Worm (Caenorhabditis elegans) whole organism, L4 larva: ENCODE measurements around the gene srt-59.

Experiments
- D1046.2 ChIP-seq: fragments of 200-800 bp; sonication (Bioruptor generic); IDR thresholded peaks from 2 replicates; pipeline ENCODE4 v1.3.6; 2022; ENCODE audit warnings: missing genetic modification characterization, missing compliant biosample characterization
- F10B5.3 ChIP-seq: sonication (generic microtip); optimal IDR thresholded peaks from 2 replicates; lab custom pipeline; 2016; ENCODE audit warnings: mild to moderate bottlenecking, missing genetic modification characterization, missing compliant biosample characterization
- T26A8.4 ChIP-seq: fragments of 200-800 bp; sonication (Bioruptor generic); IDR thresholded peaks from 2 replicates; pipeline ENCODE4 v1.3.6; 2022; ENCODE audit warnings: missing genetic modification characterization, missing compliant biosample characterization
- Y48G9A.11 ChIP-seq: fragments of 200-800 bp; sonication (Bioruptor generic); IDR thresholded peaks from 2 replicates; pipeline ENCODE4 v1.3.6; 2022; ENCODE audit warnings: missing genetic modification reagents, missing genetic modification characterization, missing compliant biosample characterization
- aha-1 ChIP-seq: fragments of 150-350 bp; peaks from one replicate; lab custom pipeline; 2014; ENCODE audit warnings: missing biosample characterization, missing genetic modification characterization
- aly-2 ChIP-seq: sonication (generic microtip); optimal IDR thresholded peaks from 2 replicates; lab custom pipeline; 2018; ENCODE audit warnings: missing biosample characterization, missing genetic modification characterization
- ama-1 ChIP-seq: fragments of 150-350 bp; optimal IDR thresholded peaks from 2 replicates; lab custom pipeline; 2014; ENCODE audit warnings: inconsistent platforms, mixed read lengths
- arid-1 ChIP-seq: fragments of 200-800 bp; sonication (Bioruptor generic); conservative IDR thresholded peaks from 2 replicates; pipeline ENCODE4 v1.3.6; 2022; ENCODE audit warnings: missing genetic modification reagents, missing genetic modification characterization, missing compliant biosample characterization
- ceh-28 ChIP-seq: fragments of 150-350 bp; optimal IDR thresholded peaks from 2 replicates; lab custom pipeline; 2014; ENCODE audit warnings: missing biosample characterization, missing genetic modification reagents, missing genetic modification characterization
- ceh-44 ChIP-seq: fragments of 200-800 bp; sonication (Bioruptor generic); IDR thresholded peaks from 2 replicates; pipeline ENCODE4 v1.3.6; 2022; ENCODE audit warnings: missing genetic modification reagents, missing genetic modification characterization, missing compliant biosample characterization
- ceh-62 ChIP-seq: sonication (generic microtip); optimal IDR thresholded peaks from 2 replicates; lab custom pipeline; 2017; ENCODE audit warnings: missing biosample characterization, missing genetic modification characterization
- ces-1 ChIP-seq: fragments of 150-350 bp; sonication (generic microtip); optimal IDR thresholded peaks from 4 replicates; lab custom pipeline; 2014; ENCODE audit warnings: missing biosample characterization, missing genetic modification reagents, missing genetic modification characterization
- ctbp-1 ChIP-seq: fragments of 200-800 bp; sonication (Bioruptor generic); IDR thresholded peaks from 2 replicates; pipeline ENCODE4 v1.3.6; 2022; ENCODE audit warnings: missing genetic modification reagents, missing genetic modification characterization, missing compliant biosample characterization
- daf-16 ChIP-seq, 3 experiments: sonication (generic microtip); optimal IDR thresholded peaks; 2 replicates each; lab custom pipeline; 2016 to 2017; ENCODE audit warnings: missing genetic modification characterization in 3 of 3, missing genetic modification reagents in 3 of 3, mild to moderate bottlenecking in 2 of 3, missing compliant biosample characterization in 2 of 3, missing biosample characterization in 1 of 3, moderate library complexity in 1 of 3
- dmd-6 ChIP-seq: fragments of 200-800 bp; sonication (Bioruptor generic); IDR thresholded peaks from 2 replicates; pipeline ENCODE4 v1.3.6; 2022; ENCODE audit warnings: missing genetic modification reagents, missing genetic modification characterization, missing compliant biosample characterization
- duxl-1 ChIP-seq: sonication (generic microtip); optimal IDR thresholded peaks from 2 replicates; lab custom pipeline; 2016; ENCODE audit warnings: mild to moderate bottlenecking, missing genetic modification characterization, moderate library complexity, missing compliant biosample characterization; ENCODE audit not compliant: poor library complexity
- egl-27 ChIP-seq: sonication (generic microtip); optimal IDR thresholded peaks from 3 replicates; lab custom pipeline; 2017; ENCODE audit warnings: missing biosample characterization, missing genetic modification reagents, missing genetic modification characterization
- egl-43 ChIP-seq: fragments of 200-800 bp; sonication (Bioruptor generic); IDR thresholded peaks from 2 replicates; pipeline ENCODE4 v1.3.6; 2022; ENCODE audit warnings: missing genetic modification reagents, missing genetic modification characterization, missing compliant biosample characterization
- fos-1 ChIP-seq: fragments of 150-350 bp; optimal IDR thresholded peaks from 2 replicates; lab custom pipeline; 2014; ENCODE audit warnings: missing biosample characterization, missing genetic modification characterization
- hlh-30 ChIP-seq: sonication (generic microtip); optimal IDR thresholded peaks from 2 replicates; lab custom pipeline; 2017; ENCODE audit warnings: antibody characterized with exemption, mild to moderate bottlenecking, missing genetic modification characterization, missing compliant biosample characterization; ENCODE audit not compliant: insufficient read depth
- lim-7 ChIP-seq: fragments of 200-800 bp; sonication (Bioruptor generic); IDR thresholded peaks from 2 replicates; pipeline ENCODE4 v1.3.6; 2022; ENCODE audit warnings: missing genetic modification characterization, missing compliant biosample characterization
- mdl-1 ChIP-seq, 2 experiments: fragments of 150-350 bp in 1 of 2; sonication (generic microtip) in 1 of 2; optimal IDR thresholded peaks; 2 replicates each; lab custom pipeline; 2014 to 2017; ENCODE audit warnings: missing biosample characterization in 2 of 2, missing genetic modification characterization in 2 of 2
- mdt-29 ChIP-seq: fragments of 200-800 bp; sonication (Bioruptor generic); IDR thresholded peaks from 2 replicates; pipeline ENCODE4 v1.3.6; 2022; ENCODE audit warnings: missing genetic modification reagents, missing genetic modification characterization, missing compliant biosample characterization
- mep-1 ChIP-seq: fragments of 150-350 bp; sonication (generic microtip); optimal IDR thresholded peaks from 3 replicates; lab custom pipeline; 2014; ENCODE audit warnings: missing biosample characterization, missing genetic modification characterization
- mxl-3 ChIP-seq: fragments of 200-800 bp; sonication (Bioruptor generic); optimal IDR thresholded peaks from 2 replicates; lab custom pipeline; 2018; ENCODE audit warnings: mild to moderate bottlenecking, missing genetic modification characterization, missing compliant biosample characterization
- nhr-41 ChIP-seq: fragments of 200-800 bp; sonication (Bioruptor generic); IDR thresholded peaks from 2 replicates; pipeline ENCODE4 v1.3.6; 2022; ENCODE audit warnings: missing genetic modification reagents, missing genetic modification characterization, missing compliant biosample characterization
- nhr-77 ChIP-seq: fragments of 150-350 bp; optimal IDR thresholded peaks from 2 replicates; lab custom pipeline; 2014; ENCODE audit warnings: missing biosample characterization, missing genetic modification characterization
- pha-4 ChIP-seq, 2 experiments: fragments of 150-350 bp in 1 of 2; fragments of 200-800 bp in 1 of 2; sonication (Bioruptor generic) in 1 of 2; IDR thresholded peaks in 1 of 2; optimal IDR thresholded peaks in 1 of 2; 2 replicates each; pipeline versions ENCODE4 v1.3.6 to Lab custom; 2014 to 2022; ENCODE audit warnings: missing genetic modification characterization in 2 of 2, missing genetic modification reagents in 2 of 2, missing biosample characterization in 1 of 2, missing compliant biosample characterization in 1 of 2
- saeg-2 ChIP-seq: fragments of 200-800 bp; sonication (Bioruptor generic); IDR thresholded peaks from 2 replicates; pipeline ENCODE4 v1.3.6; 2022; ENCODE audit warnings: missing genetic modification reagents, missing genetic modification characterization, missing compliant biosample characterization
- set-16 ChIP-seq: fragments of 200-800 bp; sonication (Bioruptor generic); IDR thresholded peaks from 2 replicates; pipeline ENCODE4 v1.3.6; 2022; ENCODE audit warnings: missing genetic modification reagents, missing genetic modification characterization, missing compliant biosample characterization
- skn-1 ChIP-seq: fragments of 150-350 bp; optimal IDR thresholded peaks from 2 replicates; lab custom pipeline; 2014; ENCODE audit warnings: missing biosample characterization, missing genetic modification characterization
- zfp-2 ChIP-seq: sonication (generic microtip); optimal IDR thresholded peaks from 2 replicates; lab custom pipeline; 2016; ENCODE audit warnings: mild to moderate bottlenecking, missing genetic modification characterization, missing compliant biosample characterization
- zfp-3 ChIP-seq: fragments of 200-800 bp; sonication (Bioruptor generic); conservative IDR thresholded peaks from 2 replicates; pipeline ENCODE4 v1.3.6; 2022; ENCODE audit warnings: missing genetic modification reagents, missing genetic modification characterization, missing compliant biosample characterization
- zip-11 ChIP-seq: fragments of 200-800 bp; sonication (Bioruptor generic); IDR thresholded peaks from 2 replicates; pipeline ENCODE4 v1.3.6; 2022; ENCODE audit warnings: missing genetic modification characterization, missing compliant biosample characterization

srt-59 gene

DNA sequence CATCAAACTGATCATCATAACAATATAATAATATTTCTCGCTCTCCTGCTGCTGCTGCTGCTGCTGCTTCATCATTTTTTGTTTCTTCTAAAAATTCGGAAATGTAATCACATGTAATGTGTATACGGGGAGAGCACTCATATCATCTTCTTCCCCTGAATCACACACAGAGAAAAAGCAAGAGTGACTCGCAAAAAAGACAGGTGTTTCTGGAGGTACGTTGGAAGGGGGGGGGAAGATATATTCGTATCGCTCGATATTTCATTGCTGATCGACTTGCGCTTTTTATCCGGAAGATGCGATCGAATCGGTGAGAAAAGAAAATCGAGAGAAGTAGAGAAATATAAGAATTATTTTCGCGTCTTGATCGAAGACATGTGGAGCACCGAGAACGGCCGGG, 6.1 kb upstream of the srt-59 start:
- TF ChIP-seq pha-4 (GFP tag; IDR thresholded peaks at IDR 0.05; lab: Robert Waterston, UW) (no peak), pha-4 (tag; optimal IDR thresholded peaks at IDR 0.05; lab: Kevin White, UChicago) (no peak), duxl-1 (tag; lab: Kevin White, UChicago) (no peak), hlh-30 (tag; lab: Kevin White, UChicago) (peak; percentile 20), daf-16 (GFP tag; optimal IDR thresholded peaks at IDR 0.05; lab: Kevin White, UChicago) (peak in 1 of 2 experiments; percentile 20), daf-16 (tag; optimal IDR thresholded peaks at IDR 0.05; lab: Kevin White, UChicago) (no peak), aly-2 (tag; lab: Kevin White, UChicago) (no peak), ceh-44 (GFP tag; lab: Robert Waterston, UW) (no peak)

DNA sequence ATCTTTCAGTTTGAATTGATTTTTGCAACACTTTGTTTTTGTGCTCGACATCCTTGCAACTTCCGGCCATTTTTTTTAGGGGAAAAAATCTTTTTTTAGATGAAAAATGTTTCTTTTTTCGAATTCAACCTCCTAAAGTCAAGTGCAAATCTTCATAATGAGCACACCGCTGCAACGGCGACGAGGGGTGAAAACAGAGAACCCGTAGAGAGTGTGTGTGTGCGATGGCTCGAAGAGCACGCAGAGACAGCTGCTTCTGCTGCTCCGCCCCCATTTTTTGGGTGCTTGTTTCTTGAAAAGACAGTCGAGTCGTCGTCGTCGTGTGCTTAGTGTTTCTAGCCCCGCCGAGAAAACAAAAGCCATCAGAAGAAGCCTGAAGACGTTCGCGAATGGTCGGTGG, 4.6 kb upstream of the srt-59 start, which contains the start of gene inx-18:
Gene inx-18 (plus strand): TSS at position 301 of the 400 bp plus-strand sequence.
- no peak for TF ChIP-seq mxl-3
- no peak for TF ChIP-seq egl-27 (tag; lab: Kevin White, UChicago)
- no peak for TF ChIP-seq F10B5.3 (tag; lab: Kevin White, UChicago)
- TF ChIP-seq D1046.2 (GFP tag; lab: Robert Waterston, UW): 0 out of 2 replicates have a peak, but pooled peaks have one; percentile 52
- TF ChIP-seq lim-7 (GFP tag; lab: Robert Waterston, UW): no peak
- TF ChIP-seq zfp-2 (tag; lab: Kevin White, UChicago): no peak
- TF ChIP-seq aha-1 (tag; lab: Kevin White, UChicago): peak; percentile 41

DNA sequence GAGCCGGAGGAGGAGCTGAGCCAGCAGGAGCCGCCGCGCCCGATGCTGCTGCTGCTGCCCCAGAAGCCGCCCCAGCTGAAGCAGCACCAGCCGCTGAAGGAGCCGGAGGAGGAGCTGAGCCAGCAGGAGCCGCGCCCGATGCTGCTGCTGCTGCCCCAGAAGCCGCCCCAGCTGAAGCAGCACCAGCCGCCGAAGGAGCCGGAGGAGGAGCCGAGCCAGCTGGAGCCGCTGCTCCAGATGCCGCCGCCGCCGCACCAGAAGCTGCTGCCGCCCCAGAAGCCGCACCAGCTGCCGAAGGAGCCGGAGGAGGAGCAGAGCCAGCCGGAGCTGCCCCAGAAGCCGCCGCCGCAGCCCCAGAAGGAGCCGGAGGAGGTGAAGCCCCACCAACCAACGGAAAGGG, 3.9 kb upstream of the srt-59 start:
- 0 out of 2 replicates have a peak, but pooled peaks have one; percentile 36 for TF ChIP-seq Y48G9A.11 (GFP tag; lab: Robert Waterston, UW)
- no peak for TF ChIP-seq F10B5.3 (tag; lab: Kevin White, UChicago)
- TF ChIP-seq mdt-29 (GFP tag; lab: Robert Waterston, UW): no peak
- TF ChIP-seq set-16: peak; percentile 99
- TF ChIP-seq ctbp-1 (GFP tag; lab: Robert Waterston, UW): no peak
- 0 out of 2 replicates have a peak, but pooled peaks have one; percentile 28 for TF ChIP-seq nhr-41
- peak; percentile 99; the same call in 1 of the 2 replicates for TF ChIP-seq pha-4 (GFP tag; IDR thresholded peaks at IDR 0.05; lab: Robert Waterston, UW)
- no peak for TF ChIP-seq pha-4 (tag; optimal IDR thresholded peaks at IDR 0.05; lab: Kevin White, UChicago)
- TF ChIP-seq egl-43: 0 out of 2 replicates have a peak, but pooled peaks have one; percentile 47

DNA sequence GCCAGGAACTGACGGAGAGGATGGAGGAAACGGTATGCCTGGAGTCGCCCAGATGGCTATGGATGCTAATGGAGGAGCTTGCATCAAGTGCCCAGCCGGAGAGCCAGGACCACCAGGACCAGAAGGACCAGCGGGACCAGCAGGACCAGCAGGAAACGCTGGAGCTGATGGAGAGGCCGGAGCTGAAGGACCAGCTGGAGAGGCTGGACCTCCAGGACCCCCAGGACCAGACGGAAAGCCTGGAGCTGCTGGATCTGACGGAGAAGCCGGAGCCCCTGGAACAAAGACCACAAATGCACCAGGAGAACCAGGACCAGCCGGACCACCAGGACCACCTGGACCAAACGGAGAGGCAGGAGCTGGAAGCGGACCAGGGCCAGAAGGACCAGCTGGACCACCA, 3.3 kb upstream of the srt-59 start:
- TF ChIP-seq hlh-30 (tag; lab: Kevin White, UChicago) (no peak), skn-1 (tag; lab: Kevin White, UChicago) (no peak), set-16 (peak; percentile 64), ceh-62 (tag; lab: Kevin White, UChicago) (no peak), egl-27 (tag; lab: Kevin White, UChicago) (no peak)

DNA sequence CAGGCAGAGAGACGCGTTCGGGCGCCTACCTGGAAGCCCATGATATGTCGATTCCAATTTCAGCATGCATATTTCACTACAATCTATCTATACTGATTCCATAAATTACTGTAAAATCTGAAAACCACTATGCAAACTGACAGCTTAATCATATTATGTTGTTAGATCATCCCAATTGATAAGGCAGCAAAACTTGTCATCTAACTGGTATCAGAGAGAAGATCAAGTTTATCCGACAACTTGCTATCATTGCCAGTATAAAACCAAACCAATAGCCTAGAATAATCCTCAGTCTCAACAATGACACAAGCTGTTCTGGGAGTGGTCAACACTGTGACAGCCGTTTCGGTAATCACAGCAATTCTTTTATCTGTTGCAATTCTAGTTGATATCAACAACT, 2.6 kb upstream of the srt-59 start, which contains the start of gene col-102:
Gene col-102 (plus strand): TSS at position 301 of the 400 bp plus-strand sequence.
- no peak for TF ChIP-seq nhr-41

DNA sequence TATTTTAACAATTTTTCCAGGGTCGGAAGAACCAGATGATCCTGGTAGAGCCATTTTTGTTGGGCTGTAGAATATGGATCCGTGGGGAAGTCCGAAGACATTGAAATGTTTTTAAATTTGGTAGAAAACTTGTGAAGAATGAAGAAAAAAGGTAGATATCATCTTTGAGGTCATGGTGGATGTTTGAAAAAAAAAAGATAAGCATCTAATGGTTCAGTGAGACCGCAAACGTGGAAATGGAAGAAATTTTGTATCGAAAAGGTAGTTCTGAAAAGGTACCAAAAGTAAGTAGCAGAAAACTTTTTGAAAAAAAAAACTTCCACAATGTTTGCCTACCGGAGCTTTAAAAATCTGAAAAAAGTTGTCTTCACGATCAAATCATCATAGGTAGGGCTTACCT, 2.0 kb upstream of the srt-59 start, which contains the start of gene prmt-4:
Gene prmt-4 (minus strand): TSS at position 101 of the 400 bp plus-strand sequence.
- TF ChIP-seq zfp-3 (GFP tag; lab: Robert Waterston, UW) (no peak), mep-1 (tag; lab: Kevin White, UChicago) (no peak), ces-1 (GFP tag; lab: Kevin White, UChicago) (no peak), T26A8.4 (GFP tag; lab: Robert Waterston, UW) (no peak), arid-1 (GFP tag; lab: Robert Waterston, UW) (no peak), mdl-1 (tag; optimal IDR thresholded peaks at IDR 0.05; lab: Kevin White, UChicago) (no peak), ama-1 (lab: Kevin White, UChicago) (no peak), fos-1 (no peak), ctbp-1 (GFP tag; lab: Robert Waterston, UW) (no peak), nhr-77 (tag; lab: Kevin White, UChicago) (no peak), zip-11 (GFP tag; lab: Robert Waterston, UW) (no peak), F10B5.3 (tag; lab: Kevin White, UChicago) (no peak), egl-27 (tag; lab: Kevin White, UChicago) (no peak), ceh-28 (tag; lab: Kevin White, UChicago) (no peak), dmd-6 (GFP tag; lab: Robert Waterston, UW) (no peak), saeg-2 (GFP tag; lab: Robert Waterston, UW) (no peak)
